Fruit fly (Drosophila melanogaster) whole organism, adult: ENCODE data around the gene Gale.

Experiments used
- CG11617 ChIP-seq: fragments of 200-800 bp; sonication (Bioruptor generic); optimal IDR thresholded peaks from 2 replicates; lab custom pipeline; 2017; ENCODE audit warnings: mild to moderate bottlenecking, missing biosample characterization, missing genetic modification reagents, missing genetic modification characterization
- CG12768 ChIP-seq: fragments of 200-800 bp; sonication (Bioruptor generic); optimal IDR thresholded peaks from 2 replicates; lab custom pipeline; 2017; ENCODE audit warnings: missing biosample characterization, missing genetic modification characterization, mild to moderate bottlenecking, moderate library complexity, missing genetic modification reagents
- CG14711 ChIP-seq: fragments of 200-800 bp; sonication (Bioruptor generic); optimal IDR thresholded peaks from 2 replicates; lab custom pipeline; 2018; ENCODE audit warnings: missing biosample characterization, mild to moderate bottlenecking, missing genetic modification characterization, moderate library complexity
- CG1620 ChIP-seq: fragments of 200-800 bp; sonication (Bioruptor generic); optimal IDR thresholded peaks from 2 replicates; lab custom pipeline; 2016; ENCODE audit warnings: missing biosample characterization, missing genetic modification characterization
- CG33017 ChIP-seq: fragments of 200-800 bp; sonication (Bioruptor generic); optimal IDR thresholded peaks from 2 replicates; lab custom pipeline; 2018; ENCODE audit warnings: missing biosample characterization, mild to moderate bottlenecking, missing genetic modification characterization, moderate library complexity
- CG5204 ChIP-seq: fragments of 200-800 bp; sonication (Bioruptor generic); optimal IDR thresholded peaks from 2 replicates; lab custom pipeline; 2016; ENCODE audit warnings: missing biosample characterization, missing genetic modification characterization
- CG7045 ChIP-seq: fragments of 200-800 bp; sonication (Bioruptor generic); optimal IDR thresholded peaks from 2 replicates; lab custom pipeline; 2017; ENCODE audit warnings: missing biosample characterization, mild to moderate bottlenecking, missing genetic modification characterization
- CG7101 ChIP-seq: fragments of 200-800 bp; sonication (Bioruptor generic); optimal IDR thresholded peaks from 2 replicates; lab custom pipeline; 2018; ENCODE audit warnings: missing biosample characterization, mild to moderate bottlenecking, missing genetic modification characterization, moderate library complexity
- Clk ChIP-seq: fragments of 200-800 bp; sonication (Bioruptor generic); optimal IDR thresholded peaks from 2 replicates; lab custom pipeline; 2017; ENCODE audit warnings: missing biosample characterization, missing genetic modification characterization
- Crg-1 ChIP-seq: fragments of 200-800 bp; sonication (Bioruptor generic); optimal IDR thresholded peaks from 2 replicates; lab custom pipeline; 2016; ENCODE audit warnings: missing biosample characterization, missing genetic modification characterization
- Hr96 ChIP-seq: fragments of 200-800 bp; sonication (Bioruptor generic); optimal IDR thresholded peaks from 2 replicates; lab custom pipeline; 2016; ENCODE audit warnings: missing biosample characterization, missing genetic modification characterization
- Mnt ChIP-seq: fragments of 200-800 bp; sonication (Bioruptor generic); optimal IDR thresholded peaks from 2 replicates; lab custom pipeline; 2016; ENCODE audit warnings: missing biosample characterization, mild to moderate bottlenecking, missing genetic modification characterization
- bab1 ChIP-seq: fragments of 200-800 bp; sonication (Bioruptor generic); optimal IDR thresholded peaks from 3 replicates; lab custom pipeline; 2019; ENCODE audit warnings: missing biosample characterization, mild to moderate bottlenecking, missing genetic modification characterization, moderate library complexity
- cic ChIP-seq: fragments of 200-800 bp; sonication (Bioruptor generic); optimal IDR thresholded peaks from 2 replicates; lab custom pipeline; 2017; ENCODE audit warnings: missing biosample characterization, mild to moderate bottlenecking, missing genetic modification characterization, moderate library complexity
- cnc ChIP-seq, 2 experiments: fragments of >200 bp; optimal IDR thresholded peaks; 2 replicates each; lab custom pipeline; 2017
- kay ChIP-seq: fragments of 200-800 bp; sonication (Bioruptor generic); peaks from one replicate; lab custom pipeline; 2016; ENCODE audit warnings: missing biosample characterization, missing genetic modification characterization, borderline replicate concordance
- ovo ChIP-seq: fragments of 200-800 bp; sonication (Bioruptor generic); optimal IDR thresholded peaks from 2 replicates; lab custom pipeline; 2016; ENCODE audit warnings: missing biosample characterization, missing genetic modification characterization
- pad ChIP-seq: fragments of 200-800 bp; sonication (Bioruptor generic); optimal IDR thresholded peaks from 3 replicates; lab custom pipeline; 2017; ENCODE audit warnings: missing biosample characterization, missing genetic modification characterization, mild to moderate bottlenecking, moderate library complexity, missing genetic modification reagents
- tj ChIP-seq: fragments of 200-800 bp; sonication (Bioruptor generic); optimal IDR thresholded peaks from 3 replicates; lab custom pipeline; 2017; ENCODE audit warnings: missing biosample characterization, mild to moderate bottlenecking, missing genetic modification characterization, moderate library complexity
- toe ChIP-seq: fragments of 200-800 bp; sonication (Bioruptor generic); optimal IDR thresholded peaks from 2 replicates; lab custom pipeline; 2016; ENCODE audit warnings: missing biosample characterization, missing genetic modification characterization

Gene Gale

dm6 chr3L:611639-612611 is 36.4 kb upstream of the Gale start:
- TF ChIP-seq kay, result no peak
- TF ChIP-seq bab1 (GFP tag; lab: Kevin White, UChicago), result peak; percentile 2

- TF ChIP-seq Mnt (GFP tag; lab: Kevin White, UChicago) (no peak), Crg-1 (GFP tag; lab: Kevin White, UChicago) (no peak), tj (GFP tag; lab: Kevin White, UChicago) (no peak), CG14711 (tag; lab: Kevin White, UChicago) (no peak), Hr96 (no peak), kay (no peak), ovo (no peak), Clk (no peak), CG7101 (tag; lab: Kevin White, UChicago) (no peak), cic (GFP tag; lab: Kevin White, UChicago) (no peak)
Observed at dm6 chr3L:613578-614300, 34.6 kb upstream of the Gale start.

DNA sequence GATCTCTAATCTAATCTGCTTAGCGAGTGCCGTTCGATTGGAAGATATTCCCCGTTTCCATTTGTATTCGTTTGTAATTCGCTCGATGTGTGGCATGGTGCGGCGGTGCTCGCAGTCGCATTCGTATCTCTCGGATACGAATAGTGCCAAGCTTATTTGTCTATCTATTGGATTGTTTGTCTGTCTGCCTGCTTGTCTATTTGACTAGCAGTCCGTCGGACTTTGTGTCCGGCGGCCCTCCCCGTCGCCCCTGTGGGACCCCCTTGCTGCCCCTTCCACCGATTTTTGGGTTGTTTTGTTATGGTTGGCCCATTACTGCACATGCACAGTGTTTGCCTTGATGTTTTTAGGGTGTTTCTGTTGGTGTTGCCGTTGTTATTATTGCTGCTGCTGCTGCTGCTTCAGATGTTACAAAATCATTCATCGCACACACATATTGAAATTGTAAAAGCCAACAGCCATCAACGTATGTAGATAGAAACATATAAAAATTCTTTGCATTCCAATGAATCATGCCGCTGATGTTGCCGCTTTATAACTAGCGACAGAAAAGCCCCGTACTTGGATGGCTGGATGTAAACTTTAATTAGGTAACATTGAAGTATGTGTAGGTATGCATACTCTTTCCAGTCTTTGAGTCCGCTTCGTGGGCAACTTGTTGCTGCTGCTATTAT is 33.5 kb upstream of the Gale start:
- no peak for TF ChIP-seq Hr96
- TF ChIP-seq tj (GFP tag; lab: Kevin White, UChicago), result no peak
- TF ChIP-seq CG1620 (GFP tag; lab: Kevin White, UChicago), result no peak
- TF ChIP-seq CG11617 (GFP tag; lab: Kevin White, UChicago), result no peak
- no peak for TF ChIP-seq toe
- TF ChIP-seq CG33017 (tag; lab: Kevin White, UChicago), result no peak

- TF ChIP-seq kay (peak; percentile 16), CG12768 (GFP tag; lab: Kevin White, UChicago) (no peak)
Observed at dm6 chr3L:615425-616046, 32.8 kb upstream of the Gale start.

dm6 chr3L:616099-616481 is 32.3 kb upstream of the Gale start:
- no peak for TF ChIP-seq bab1 (GFP tag; lab: Kevin White, UChicago)
- TF ChIP-seq CG7101 (tag; lab: Kevin White, UChicago), result no peak
- no peak for TF ChIP-seq CG11617 (GFP tag; lab: Kevin White, UChicago)
- TF ChIP-seq cic (GFP tag; lab: Kevin White, UChicago), result no peak

DNA sequence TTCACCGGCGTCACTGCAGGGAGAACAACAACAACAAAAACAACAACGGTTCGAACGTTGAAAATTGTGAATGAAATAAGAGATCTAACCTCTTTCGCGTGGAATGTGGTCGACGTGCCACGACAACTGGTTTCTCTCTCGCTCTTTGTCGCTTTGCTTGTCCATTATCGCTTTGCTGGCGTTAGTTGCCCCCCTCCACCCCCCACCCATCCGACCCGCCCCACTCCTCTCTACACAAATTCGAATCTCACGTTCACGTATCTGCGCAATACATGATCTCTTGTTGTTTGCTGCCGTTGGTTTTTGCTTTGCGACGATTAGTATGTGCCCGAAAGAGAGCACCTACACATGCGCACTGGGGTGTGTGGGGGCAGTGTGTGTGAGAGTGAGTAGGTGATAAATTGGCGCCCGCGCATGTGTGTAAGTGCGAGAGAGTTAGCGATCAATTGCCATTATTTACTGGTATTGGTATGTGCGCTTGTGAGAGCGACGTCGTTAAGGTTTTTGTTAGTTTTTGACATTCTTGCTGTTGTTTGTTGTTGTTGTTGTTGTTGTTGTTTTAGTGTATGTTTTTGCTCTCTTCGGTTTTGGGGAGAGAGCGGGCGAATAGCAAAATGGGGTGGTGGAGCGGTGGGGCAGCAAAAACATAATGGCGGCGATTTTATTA is 31.7 kb upstream of the Gale start:
- TF ChIP-seq CG12768 (GFP tag; lab: Kevin White, UChicago) (peak; percentile 84), Crg-1 (GFP tag; lab: Kevin White, UChicago) (peak; percentile 46), bab1 (GFP tag; lab: Kevin White, UChicago) (peak; percentile 49), Clk (peak; percentile 92), pad (GFP tag; lab: Kevin White, UChicago) (peak; percentile 56), CG7045 (GFP tag; lab: Kevin White, UChicago) (peak; percentile 33), CG1620 (GFP tag; lab: Kevin White, UChicago) (no peak), CG14711 (tag; lab: Kevin White, UChicago) (peak; percentile 28), CG11617 (GFP tag; lab: Kevin White, UChicago) (peak; percentile 47), Mnt (GFP tag; lab: Kevin White, UChicago) (peak; percentile 61), ovo (peak; percentile 21), cnc (optimal IDR thresholded peaks at IDR 0.05; lab: Kevin White, UChicago) (no peak), CG33017 (tag; lab: Kevin White, UChicago) (peak; percentile 11), toe (no peak), CG5204 (GFP tag; lab: Kevin White, UChicago) (peak; percentile 16), CG7101 (tag; lab: Kevin White, UChicago) (peak; percentile 10), Hr96 (no peak), tj (GFP tag; lab: Kevin White, UChicago) (peak; percentile 94), kay (peak; percentile 95), cic (GFP tag; lab: Kevin White, UChicago) (peak; percentile 97)
